Fruit fly (Drosophila melanogaster): Measurements from ENCODE around the gene CG43901.

Gene CG43901

dm6 chrX:10905047-10905446 lies 520 bp upstream of the CG43901 start (continued):
- no peak for TF ChIP-seq rgr (GFP tag; optimal IDR thresholded peaks at IDR 0.05)
- no peak for TF ChIP-seq Hr83 (GFP tag; optimal IDR thresholded peaks at IDR 0.05; ENCODE audit: poor library complexity, severe bottlenecking)

dm6 chrX:10906222-10906866 lies 777 bp downstream of the CG43901 start:
- TF ChIP-seq Abd-B (GFP tag; optimal IDR thresholded peaks at IDR 0.05) (no peak), Dfd (GFP tag; optimal IDR thresholded peaks at IDR 0.05) (peak; percentile 36)

- TF ChIP-seq sv (GFP tag; optimal IDR thresholded peaks at IDR 0.05) (no peak), Dfd (GFP tag; optimal IDR thresholded peaks at IDR 0.05) (peak; percentile 61)
These were observed 7.0 kb downstream of the CG43901 start for dm6 chrX:10912585-10912984.

- no peak for TF ChIP-seq Sp1 (GFP tag; optimal IDR thresholded peaks at IDR 0.05)
These were observed 16.1 kb downstream of the CG43901 start for dm6 chrX:10921665-10922064.

dm6 chrX:10922178-10922577 lies 16.6 kb downstream of the CG43901 start:
- TF ChIP-seq lola (GFP tag; optimal IDR thresholded peaks at IDR 0.05) (no peak), Sp1 (GFP tag; optimal IDR thresholded peaks at IDR 0.05) (no peak), Myc (optimal IDR thresholded peaks at IDR 0.05) (no peak), fru (GFP tag; optimal IDR thresholded peaks at IDR 0.05) (no peak), Jra (GFP tag; optimal IDR thresholded peaks at IDR 0.05) (no peak), Dfd (GFP tag; optimal IDR thresholded peaks at IDR 0.05) (no peak), Abd-B (GFP tag; optimal IDR thresholded peaks at IDR 0.05) (no peak), usp (GFP tag; optimal IDR thresholded peaks at IDR 0.05) (no peak), psq (GFP tag; optimal IDR thresholded peaks at IDR 0.05) (no peak), jim (GFP tag; optimal IDR thresholded peaks at IDR 0.05) (no peak), brk (GFP tag; optimal IDR thresholded peaks at IDR 0.05) (no peak), dl (GFP tag; optimal IDR thresholded peaks at IDR 0.05; ENCODE audit: insufficient read depth in 1 of 2, partially characterized antibody in 2 of 2) (no peak), h (GFP tag; optimal IDR thresholded peaks at IDR 0.05) (no peak)

- TF ChIP-seq usp (GFP tag; optimal IDR thresholded peaks at IDR 0.05) (peak; percentile 56), Jra (GFP tag; optimal IDR thresholded peaks at IDR 0.05) (no peak)
These were observed 18.2 kb downstream of the CG43901 start, which contains the start of gene v for dm6 chrX:10923711-10924281. v (plus strand) TSS chrX:10923972.

dm6 chrX:10926245-10926644 lies 20.7 kb downstream of the CG43901 start:
- no peak for TF ChIP-seq dl (GFP tag; optimal IDR thresholded peaks at IDR 0.05; ENCODE audit: insufficient read depth in 1 of 2, partially characterized antibody in 2 of 2)
- no peak for TF ChIP-seq N (GFP tag; optimal IDR thresholded peaks at IDR 0.05)
- TF ChIP-seq CG32264 (GFP tag; optimal IDR thresholded peaks at IDR 0.05), result no peak
- no peak for TF ChIP-seq OdsH (GFP tag; optimal IDR thresholded peaks at IDR 0.05)
- TF ChIP-seq Rel (GFP tag; optimal IDR thresholded peaks at IDR 0.05), result no peak
- TF ChIP-seq Rel (tag; optimal IDR thresholded peaks at IDR 0.05), result no peak
- TF ChIP-seq sv (GFP tag; optimal IDR thresholded peaks at IDR 0.05), result no peak
- TF ChIP-seq Hr78 (GFP tag; optimal IDR thresholded peaks at IDR 0.05), result no peak
- TF ChIP-seq HLH106 (tag; optimal IDR thresholded peaks at IDR 0.05), result no peak
- no peak for TF ChIP-seq ey (GFP tag; optimal IDR thresholded peaks at IDR 0.05)
- TF ChIP-seq CrebA (GFP tag; optimal IDR thresholded peaks at IDR 0.05; ENCODE audit: borderline replicate concordance), result no peak
- no peak for TF ChIP-seq fru (GFP tag; optimal IDR thresholded peaks at IDR 0.05)
- no peak for TF ChIP-seq Hnf4 (GFP tag; optimal IDR thresholded peaks at IDR 0.05)
- no peak for TF ChIP-seq foxo (GFP tag; optimal IDR thresholded peaks at IDR 0.05)
- TF ChIP-seq CG9705 (GFP tag; optimal IDR thresholded peaks at IDR 0.05), result no peak
- no peak for TF ChIP-seq woc (GFP tag; optimal IDR thresholded peaks at IDR 0.05)
- TF ChIP-seq pan (optimal IDR thresholded peaks at IDR 0.05), result no peak
- TF ChIP-seq Hr83 (GFP tag; optimal IDR thresholded peaks at IDR 0.05; ENCODE audit: poor library complexity, severe bottlenecking), result no peak
